Worm (Caenorhabditis elegans) whole organism, mixed stage, embryonic: ENCODE data around the gene F35E8.6.

Experiments used
- M03D4.4 ChIP-seq: sonication (generic microtip); optimal IDR thresholded peaks from 2 replicates; lab custom pipeline; 2017; ENCODE audit warnings: mild to moderate bottlenecking, missing genetic modification characterization, missing compliant biosample characterization
- bed-3 ChIP-seq: fragments of 200-800 bp; sonication (Bioruptor generic); optimal IDR thresholded peaks from 3 replicates; lab custom pipeline; 2018; ENCODE audit warnings: mild to moderate bottlenecking, missing genetic modification characterization, moderate library complexity, missing compliant biosample characterization
- blmp-1 ChIP-seq: fragments of 150-350 bp; optimal IDR thresholded peaks from 2 replicates; lab custom pipeline; 2014; ENCODE audit warnings: missing biosample characterization, missing genetic modification characterization
- ceh-39 ChIP-seq: fragments of 150-350 bp; optimal IDR thresholded peaks from 2 replicates; lab custom pipeline; 2014; ENCODE audit warnings: missing biosample characterization, missing genetic modification characterization
- ceh-83 ChIP-seq: fragments of 200-800 bp; sonication (Bioruptor generic); optimal IDR thresholded peaks from 2 replicates; lab custom pipeline; 2018; ENCODE audit warnings: mild to moderate bottlenecking, missing genetic modification characterization, missing compliant biosample characterization
- ces-1 ChIP-seq: fragments of 150-350 bp; optimal IDR thresholded peaks from 2 replicates; lab custom pipeline; 2014; ENCODE audit warnings: missing biosample characterization, missing genetic modification reagents, missing genetic modification characterization
- cnd-1 ChIP-seq: fragments of 200-800 bp; sonication (Bioruptor generic); optimal IDR thresholded peaks from 2 replicates; lab custom pipeline; 2018; ENCODE audit warnings: mild to moderate bottlenecking, missing genetic modification characterization, missing compliant biosample characterization
- drap-1 ChIP-seq: fragments of 200-800 bp; sonication (Bioruptor generic); optimal IDR thresholded peaks from 3 replicates; lab custom pipeline; 2018; ENCODE audit warnings: mild to moderate bottlenecking, missing genetic modification characterization, missing compliant biosample characterization
- elt-1 ChIP-seq: sonication (generic microtip); optimal IDR thresholded peaks from 2 replicates; lab custom pipeline; 2017; ENCODE audit warnings: missing genetic modification characterization, mild to moderate bottlenecking, missing compliant biosample characterization, antibody characterized with exemption, moderate library complexity, borderline replicate concordance; ENCODE audit not compliant: insufficient read depth
- elt-3 ChIP-seq: fragments of 150-350 bp; optimal IDR thresholded peaks from 2 replicates; lab custom pipeline; 2014; ENCODE audit warnings: missing biosample characterization, missing genetic modification characterization
- flh-1 ChIP-seq: fragments of 200-800 bp; sonication (Bioruptor generic); optimal IDR thresholded peaks from 2 replicates; lab custom pipeline; 2018; ENCODE audit warnings: mild to moderate bottlenecking, missing genetic modification characterization, moderate library complexity, missing compliant biosample characterization
- ham-2 ChIP-seq: fragments of 200-800 bp; sonication (Bioruptor generic); optimal IDR thresholded peaks from 2 replicates; lab custom pipeline; 2018; ENCODE audit warnings: mild to moderate bottlenecking, missing genetic modification characterization, missing compliant biosample characterization
- hlh-1 ChIP-seq: fragments of 150-350 bp; optimal IDR thresholded peaks from 2 replicates; lab custom pipeline; 2014; ENCODE audit warnings: missing biosample characterization, missing genetic modification reagents, missing genetic modification characterization
- lin-13 ChIP-seq: fragments of 150-350 bp; optimal IDR thresholded peaks from 2 replicates; lab custom pipeline; 2014; ENCODE audit warnings: missing biosample characterization, missing genetic modification characterization
- lin-32 ChIP-seq: fragments of 200-800 bp; sonication (Bioruptor generic); optimal IDR thresholded peaks from 2 replicates; lab custom pipeline; 2018; ENCODE audit warnings: mild to moderate bottlenecking, missing genetic modification characterization, missing compliant biosample characterization
- lsy-2 ChIP-seq: fragments of 150-350 bp; optimal IDR thresholded peaks from 2 replicates; lab custom pipeline; 2014; ENCODE audit warnings: missing biosample characterization, missing genetic modification characterization
- mab-5 ChIP-seq: fragments of 150-350 bp; optimal IDR thresholded peaks from 2 replicates; lab custom pipeline; 2014; ENCODE audit warnings: missing biosample characterization, missing genetic modification characterization
- mep-1 ChIP-seq: fragments of 150-350 bp; optimal IDR thresholded peaks from 2 replicates; lab custom pipeline; 2017; ENCODE audit warnings: missing biosample characterization, missing genetic modification reagents, missing genetic modification characterization, inconsistent platforms
- mls-2 ChIP-seq: sonication (generic microtip); optimal IDR thresholded peaks from 2 replicates; lab custom pipeline; 2016; ENCODE audit warnings: mild to moderate bottlenecking, missing genetic modification characterization, moderate library complexity, missing compliant biosample characterization
- nhr-12 ChIP-seq: fragments of 150-350 bp; optimal IDR thresholded peaks from 2 replicates; lab custom pipeline; 2014; ENCODE audit warnings: missing biosample characterization, missing genetic modification characterization
- nhr-2 ChIP-seq: fragments of 150-350 bp; optimal IDR thresholded peaks from 2 replicates; lab custom pipeline; 2014; ENCODE audit warnings: missing biosample characterization, missing genetic modification characterization
- nhr-28 ChIP-seq: fragments of 150-350 bp; optimal IDR thresholded peaks from 2 replicates; lab custom pipeline; 2014; ENCODE audit warnings: missing biosample characterization, missing genetic modification characterization
- nhr-76 ChIP-seq: sonication (generic microtip); optimal IDR thresholded peaks from 2 replicates; lab custom pipeline; 2017; ENCODE audit warnings: missing biosample characterization, missing genetic modification characterization
- pha-4 ChIP-seq: fragments of 150-350 bp; optimal IDR thresholded peaks from 2 replicates; lab custom pipeline; 2018; ENCODE audit warnings: missing biosample characterization, missing genetic modification reagents, missing genetic modification characterization
- sem-2 ChIP-seq: fragments of 200-800 bp; sonication (Bioruptor generic); optimal IDR thresholded peaks from 2 replicates; lab custom pipeline; 2018; ENCODE audit warnings: mild to moderate bottlenecking, missing genetic modification characterization, missing compliant biosample characterization
- snpc-4 ChIP-seq: fragments of 150-350 bp; optimal IDR thresholded peaks from 2 replicates; lab custom pipeline; 2014; ENCODE audit warnings: missing biosample characterization, missing genetic modification characterization
- tbx-8 ChIP-seq: fragments of 200-800 bp; sonication (Bioruptor generic); optimal IDR thresholded peaks from 2 replicates; lab custom pipeline; 2018; ENCODE audit warnings: mild to moderate bottlenecking, missing genetic modification characterization, moderate library complexity, missing compliant biosample characterization
- unc-120 ChIP-seq: sonication (generic microtip); optimal IDR thresholded peaks from 2 replicates; lab custom pipeline; 2017; ENCODE audit warnings: missing genetic modification characterization, missing compliant biosample characterization; ENCODE audit not compliant: poor library complexity, severe bottlenecking
- unc-39 ChIP-seq: fragments of 150-350 bp; optimal IDR thresholded peaks from 2 replicates; lab custom pipeline; 2014; ENCODE audit warnings: missing biosample characterization, missing genetic modification characterization
- unc-62 ChIP-seq: fragments of 150-350 bp; optimal IDR thresholded peaks from 2 replicates; lab custom pipeline; 2014; ENCODE audit warnings: missing biosample characterization, missing genetic modification reagents, missing genetic modification characterization
- zip-8 ChIP-seq: fragments of 150-350 bp; optimal IDR thresholded peaks from 2 replicates; lab custom pipeline; 2014; ENCODE audit warnings: missing biosample characterization, missing genetic modification characterization
- ztf-11 ChIP-seq: fragments of 150-350 bp; optimal IDR thresholded peaks from 2 replicates; lab custom pipeline; 2014; ENCODE audit warnings: missing biosample characterization, missing genetic modification characterization

Gene F35E8.6

DNA sequence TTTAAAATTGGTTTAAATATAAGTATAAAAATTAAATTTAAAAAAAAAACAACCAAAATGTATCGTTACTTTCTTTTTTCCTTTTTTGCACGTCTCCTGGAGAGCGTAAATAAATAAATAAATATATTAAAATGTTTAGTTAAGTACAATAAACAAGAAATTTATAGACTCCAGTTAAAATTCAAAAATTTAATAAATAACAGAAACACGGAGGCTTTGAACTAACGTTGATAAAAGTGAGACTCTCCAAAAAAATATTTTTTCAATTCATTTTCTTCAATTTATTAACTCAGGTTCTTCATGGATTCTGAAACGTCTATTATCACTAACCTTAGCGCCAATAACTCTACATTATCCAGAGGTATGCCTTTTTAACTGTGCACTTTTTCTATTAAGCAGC is 20.2 kb upstream of the F35E8.6 start, which contains the start of gene T06C12.12:
TSS of gene T06C12.12 (plus strand) at position 301 of the 400 bp plus-strand sequence.
- no peak for TF ChIP-seq elt-3 (tag; lab: Kevin White, UChicago)
- no peak for TF ChIP-seq nhr-76 (tag; lab: Kevin White, UChicago)
- TF ChIP-seq nhr-2 (tag; lab: Kevin White, UChicago): no peak
- TF ChIP-seq flh-1: no peak
- no peak for TF ChIP-seq unc-62 (GFP tag; lab: Kevin White, UChicago)
- TF ChIP-seq lsy-2 (tag; lab: Kevin White, UChicago): no peak
- no peak for TF ChIP-seq hlh-1
- TF ChIP-seq M03D4.4 (tag; lab: Kevin White, UChicago): no peak
- no peak for TF ChIP-seq ces-1
- TF ChIP-seq sem-2 (GFP tag; lab: Kevin White, UChicago): no peak
- TF ChIP-seq, all 35 proteins: peak for 0

DNA sequence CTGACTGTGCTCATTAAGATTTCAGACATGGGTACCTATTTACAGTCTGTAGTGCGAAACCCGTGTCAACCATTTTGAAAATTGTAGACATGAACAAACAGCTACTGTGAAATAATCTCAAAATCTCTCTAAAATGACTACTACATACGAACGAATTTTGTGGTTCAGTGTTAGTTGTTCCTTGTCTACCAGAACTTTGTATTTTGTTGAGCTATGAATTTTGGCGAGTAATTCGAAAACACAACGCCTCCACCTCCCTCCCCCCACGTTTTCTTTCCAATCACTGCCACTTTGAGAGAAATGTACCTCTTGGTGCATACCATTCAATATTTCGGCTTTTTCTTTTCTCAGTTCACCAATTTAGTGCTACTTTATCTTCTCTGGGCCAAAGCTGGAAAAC is 19.3 kb upstream of the F35E8.6 start, which contains the start of gene T06C12.11:
TSS of gene T06C12.11 (plus strand) at position 301 of the 400 bp plus-strand sequence.
- TF ChIP-seq nhr-2 (tag; lab: Kevin White, UChicago) (no peak), nhr-12 (tag; lab: Kevin White, UChicago) (no peak), snpc-4 (no peak), ceh-39 (tag; lab: Kevin White, UChicago) (no peak), elt-1 (no peak), ceh-83 (no peak), ztf-11 (no peak), mls-2 (tag; lab: Kevin White, UChicago) (no peak), flh-1 (no peak), zip-8 (tag; lab: Kevin White, UChicago) (no peak), unc-39 (tag; lab: Kevin White, UChicago) (no peak), lin-13 (no peak), elt-3 (tag; lab: Kevin White, UChicago) (no peak), cnd-1 (tag; lab: Kevin White, UChicago) (no peak), unc-120 (tag; lab: Kevin White, UChicago) (no peak), lin-32 (no peak), pha-4 (tag; lab: Kevin White, UChicago) (no peak), ces-1 (no peak), tbx-8 (no peak)

DNA sequence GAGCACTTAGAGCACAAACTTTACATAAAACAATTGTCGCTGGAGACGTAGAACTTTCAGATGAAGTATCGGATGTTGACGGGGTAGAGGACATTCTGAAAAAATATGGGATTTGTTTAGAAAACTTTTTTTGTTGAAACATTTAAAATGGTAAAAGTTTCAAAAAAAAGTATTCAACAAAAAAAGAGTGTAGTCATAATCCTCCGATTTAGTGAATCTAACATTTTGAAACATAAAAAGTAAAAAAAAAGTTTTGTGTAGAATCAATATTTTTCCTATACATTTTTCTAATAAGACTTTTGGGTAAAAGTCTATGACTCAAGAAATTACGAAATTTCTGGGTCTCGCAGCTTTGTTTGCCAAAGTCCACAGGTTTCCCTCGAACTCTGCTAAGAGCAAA is 15.3 kb upstream of the F35E8.6 start, which contains the start of gene nhr-213:
TSS of gene nhr-213 (minus strand) at position 101 of the 400 bp plus-strand sequence.
- no peak for TF ChIP-seq nhr-28 (tag; lab: Kevin White, UChicago)
- no peak for TF ChIP-seq tbx-8
- no peak for TF ChIP-seq pha-4 (tag; lab: Kevin White, UChicago)
- no peak for TF ChIP-seq mep-1 (tag; lab: Kevin White, UChicago)
- TF ChIP-seq drap-1 (GFP tag; lab: Kevin White, UChicago): no peak
- no peak for TF ChIP-seq unc-39 (tag; lab: Kevin White, UChicago)
- TF ChIP-seq elt-1: no peak
- no peak for TF ChIP-seq ham-2 (GFP tag; lab: Kevin White, UChicago)
- TF ChIP-seq ceh-83: no peak
- TF ChIP-seq hlh-1: no peak
- no peak for TF ChIP-seq mab-5
- TF ChIP-seq elt-3 (tag; lab: Kevin White, UChicago): no peak
- no peak for TF ChIP-seq lsy-2 (tag; lab: Kevin White, UChicago)
- TF ChIP-seq sem-2 (GFP tag; lab: Kevin White, UChicago): no peak
- TF ChIP-seq nhr-2 (tag; lab: Kevin White, UChicago): no peak
- TF ChIP-seq bed-3 (GFP tag; lab: Kevin White, UChicago): no peak

DNA sequence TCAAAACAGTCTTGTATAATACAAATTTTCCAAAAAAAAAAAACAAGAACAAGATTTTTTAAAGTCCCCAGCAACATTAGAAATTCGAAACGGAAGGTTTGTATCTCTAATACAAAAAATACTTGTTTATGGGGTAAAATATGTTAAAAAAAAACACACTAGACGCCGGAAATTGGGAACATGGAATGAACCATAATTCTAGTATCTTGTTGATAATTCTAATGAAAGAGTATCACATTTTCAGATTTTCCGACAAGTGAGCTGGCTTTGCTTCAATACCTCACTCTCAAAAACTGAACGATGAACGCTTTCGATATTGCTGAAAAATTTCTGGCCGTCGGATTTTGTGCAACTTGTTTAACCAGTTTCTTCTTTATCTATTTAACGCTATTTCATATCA is 14.3 kb upstream of the F35E8.6 start, which contains the start of gene str-60:
TSS of gene str-60 (plus strand) at position 301 of the 400 bp plus-strand sequence.
- TF ChIP-seq drap-1 (GFP tag; lab: Kevin White, UChicago): no peak
- TF ChIP-seq sem-2 (GFP tag; lab: Kevin White, UChicago): no peak
- TF ChIP-seq unc-62 (GFP tag; lab: Kevin White, UChicago): no peak
- no peak for TF ChIP-seq nhr-12 (tag; lab: Kevin White, UChicago)
- no peak for TF ChIP-seq zip-8 (tag; lab: Kevin White, UChicago)
- TF ChIP-seq snpc-4: no peak
- TF ChIP-seq elt-3 (tag; lab: Kevin White, UChicago): no peak

DNA sequence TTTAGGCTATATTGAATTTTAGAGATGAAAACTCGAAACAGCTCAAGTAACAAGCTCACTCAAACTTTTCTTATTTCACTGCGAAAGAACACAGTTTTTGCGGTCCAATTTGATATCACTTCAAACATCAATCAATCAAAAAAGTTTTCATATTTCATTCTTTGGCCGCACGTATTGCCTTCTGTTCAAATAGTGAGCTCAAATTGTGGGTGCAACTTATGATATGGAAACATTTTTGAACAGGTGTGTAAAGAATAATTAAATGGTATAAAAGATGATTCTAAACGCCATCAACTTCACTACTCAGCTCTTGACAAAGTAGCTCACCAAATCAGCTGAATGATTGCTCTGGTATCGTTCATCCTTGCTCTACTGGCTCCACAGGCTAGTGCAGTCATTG is 12.3 kb upstream of the F35E8.6 start, which contains the start of gene T06C12.14:
TSS of gene T06C12.14 (plus strand) at position 301 of the 400 bp plus-strand sequence.
- TF ChIP-seq nhr-28 (tag; lab: Kevin White, UChicago) (no peak), unc-120 (tag; lab: Kevin White, UChicago) (no peak), lin-13 (no peak), cnd-1 (tag; lab: Kevin White, UChicago) (no peak), lsy-2 (tag; lab: Kevin White, UChicago) (no peak), pha-4 (tag; lab: Kevin White, UChicago) (no peak), lin-32 (no peak), blmp-1 (tag; lab: Kevin White, UChicago) (no peak), ztf-11 (no peak)
